Worm (Caenorhabditis elegans): ENCODE data around the gene best-2.

Gene best-2

ce11 chrIV:13125999-13126398, 13.1 kb upstream of the best-2 start:
- TF ChIP-seq unc-62 (GFP tag; optimal IDR thresholded peaks at IDR 0.05) (no peak), blmp-1 (tag; optimal IDR thresholded peaks at IDR 0.05) (no peak), lin-14 (GFP tag; optimal IDR thresholded peaks at IDR 0.05) (peak; percentile 66), elt-3 (tag; optimal IDR thresholded peaks at IDR 0.05) (no peak), pag-3 (tag; optimal IDR thresholded peaks at IDR 0.05; ENCODE audit: borderline replicate concordance, insufficient read depth) (peak; percentile 48)

ce11 chrIV:13121396-13121795, 8.5 kb upstream of the best-2 start:
- TF ChIP-seq pag-3 (tag; optimal IDR thresholded peaks at IDR 0.05; ENCODE audit: borderline replicate concordance, insufficient read depth) (no peak), fkh-8 (tag; optimal IDR thresholded peaks at IDR 0.05) (no peak)

- TF ChIP-seq lsy-2 (tag; optimal IDR thresholded peaks at IDR 0.05) (peak in 1 of 2 experiments; percentile 8), lin-14 (GFP tag; optimal IDR thresholded peaks at IDR 0.05) (peak; percentile 27), ztf-11 (tag; optimal IDR thresholded peaks at IDR 0.05) (no peak), irx-1 (tag; optimal IDR thresholded peaks at IDR 0.05) (no peak), mab-9 (GFP tag; IDR thresholded peaks at IDR 0.05) (0 out of 2 replicates have a peak, but pooled peaks have one; percentile 26), unc-62 (GFP tag; optimal IDR thresholded peaks at IDR 0.05) (no peak), unc-86 (tag; optimal IDR thresholded peaks at IDR 0.05) (no peak), ces-1 (GFP tag; optimal IDR thresholded peaks at IDR 0.05) (no peak), nhr-85 (tag) (no peak), nhr-19 (GFP tag; conservative IDR thresholded peaks at IDR 0.05) (no peak)
Observed at ce11 chrIV:13118794-13119193, 5.9 kb upstream of the best-2 start, which contains the start of gene unc-30. Gene unc-30 (plus strand): TSS chrIV:13118977.

ce11 chrIV:13116679-13117078, 3.8 kb upstream of the best-2 start:
- TF ChIP-seq nhr-85 (tag): no peak
- peak; percentile 87 for TF ChIP-seq blmp-1 (tag; optimal IDR thresholded peaks at IDR 0.05)

ce11 chrIV:13110876-13111275, 2.0 kb downstream of the best-2 start:
- TF ChIP-seq nhr-19 (GFP tag; conservative IDR thresholded peaks at IDR 0.05) (peak; percentile 27; the same call in 1 of the 2 replicates), lin-14 (GFP tag; optimal IDR thresholded peaks at IDR 0.05) (peak; percentile 11), blmp-1 (tag; optimal IDR thresholded peaks at IDR 0.05) (peak; percentile 74), snu-23 (GFP tag; optimal IDR thresholded peaks at IDR 0.05) (peak; percentile 15), lsy-2 (tag; optimal IDR thresholded peaks at IDR 0.05) (peak in 1 of 2 experiments; percentile 19), nhr-90 (tag; optimal IDR thresholded peaks at IDR 0.05; ENCODE audit: poor library complexity) (no peak), unc-130 (tag; optimal IDR thresholded peaks at IDR 0.05) (peak; percentile 1), elt-3 (tag; optimal IDR thresholded peaks at IDR 0.05) (peak in 3 of 6 experiments; percentile 66 to 82 (median 66)), egl-13 (tag; optimal IDR thresholded peaks at IDR 0.05) (no peak), nhr-20 (tag; optimal IDR thresholded peaks at IDR 0.05) (peak; percentile 19), elt-2 (tag; optimal IDR thresholded peaks at IDR 0.05) (no peak), hlh-17 (GFP tag; optimal IDR thresholded peaks at IDR 0.05; ENCODE audit: borderline replicate concordance) (no peak), dsc-1 (tag; optimal IDR thresholded peaks at IDR 0.05) (no peak), mab-9 (GFP tag; IDR thresholded peaks at IDR 0.05) (no peak)

- no peak for TF ChIP-seq nhr-12 (tag; optimal IDR thresholded peaks at IDR 0.05)
- peak in 1 of 2 experiments; percentile 49 for TF ChIP-seq mdl-1 (tag; optimal IDR thresholded peaks at IDR 0.05)
- TF ChIP-seq nhr-19 (GFP tag; conservative IDR thresholded peaks at IDR 0.05): peak; percentile 46; the same call in 1 of the 2 replicates
- TF ChIP-seq nhr-71 (tag; optimal IDR thresholded peaks at IDR 0.05): peak; percentile 45
- no peak for TF ChIP-seq ets-5 (GFP tag; IDR thresholded peaks at IDR 0.05)
- peak; percentile 25 for TF ChIP-seq snu-23 (GFP tag; optimal IDR thresholded peaks at IDR 0.05)
- TF ChIP-seq rnt-1 (tag; optimal IDR thresholded peaks at IDR 0.05): no peak
- TF ChIP-seq unc-130 (tag; optimal IDR thresholded peaks at IDR 0.05): peak; percentile 22
- TF ChIP-seq nhr-85 (tag): peak; percentile 67
- TF ChIP-seq nhr-90 (tag; optimal IDR thresholded peaks at IDR 0.05; ENCODE audit: poor library complexity): peak; percentile 55
- peak; percentile 73 for TF ChIP-seq blmp-1 (tag; optimal IDR thresholded peaks at IDR 0.05)
- TF ChIP-seq elt-3 (tag; optimal IDR thresholded peaks at IDR 0.05): peak in 4 of 6 experiments; percentile 34 to 69 (median 50)
- peak; percentile 64 for TF ChIP-seq nhr-20 (tag; optimal IDR thresholded peaks at IDR 0.05)
- TF ChIP-seq lsy-2 (tag; optimal IDR thresholded peaks at IDR 0.05): peak in 1 of 2 experiments; percentile 54
- no peak for TF ChIP-seq efl-3 (GFP tag; optimal IDR thresholded peaks at IDR 0.05)
Observed at ce11 chrIV:13109751-13110150, 3.1 kb downstream of the best-2 start, which contains the start of gene best-1. Gene best-1 (minus strand): TSS chrIV:13109779.

Data from whole organism, L1 larva.